Fruit fly (Drosophila melanogaster) whole organism, pupa: ENCODE data around the gene CG43923.
"Not testable (repeated sequence)": the region's sequence is repeated elsewhere in the genome, so short reads cannot be mapped to it uniquely, and the experiment has no call there.

Experiments used
- CG10348 ChIP-seq: fragments of 200-800 bp; sonication (Bioruptor generic); IDR thresholded peaks from 2 replicates; pipeline ENCODE4 v1.3.6; 2022; ENCODE audit warnings: missing biosample characterization, missing genetic modification characterization
- CG12605 ChIP-seq: fragments of 200-800 bp; sonication (Bioruptor generic); IDR thresholded peaks from 2 replicates; pipeline ENCODE4 v1.3.6; 2022; ENCODE audit warnings: missing biosample characterization, missing genetic modification characterization
- CG13204 ChIP-seq: fragments of 200-800 bp; sonication (Bioruptor generic); optimal IDR thresholded peaks from 2 replicates; lab custom pipeline; 2018; ENCODE audit warnings: missing biosample characterization, mild to moderate bottlenecking, missing genetic modification characterization, moderate library complexity
- CG15710 ChIP-seq: fragments of 200-800 bp; sonication (Bioruptor generic); optimal IDR thresholded peaks from 2 replicates; lab custom pipeline; 2018; ENCODE audit warnings: missing biosample characterization, mild to moderate bottlenecking, missing genetic modification characterization, moderate library complexity
- CG34367 ChIP-seq: fragments of 200-800 bp; sonication (Bioruptor generic); optimal IDR thresholded peaks from 2 replicates; lab custom pipeline; 2018; ENCODE audit warnings: missing biosample characterization, mild to moderate bottlenecking, missing genetic modification characterization
- CG4496 ChIP-seq: fragments of 200-800 bp; sonication (Bioruptor generic); IDR thresholded peaks from 3 replicates; pipeline ENCODE4 v1.3.6; 2022; ENCODE audit warnings: missing biosample characterization, missing genetic modification characterization
- CG8159 ChIP-seq: fragments of 200-800 bp; sonication (Bioruptor generic); optimal IDR thresholded peaks from 3 replicates; lab custom pipeline; 2018; ENCODE audit warnings: missing biosample characterization, mild to moderate bottlenecking, missing genetic modification characterization, moderate library complexity
- EcR ChIP-seq: fragments of 200-800 bp; sonication (Bioruptor generic); optimal IDR thresholded peaks from 3 replicates; lab custom pipeline; 2019; ENCODE audit warnings: missing biosample characterization, missing genetic modification characterization, mild to moderate bottlenecking, moderate library complexity, missing genetic modification reagents
- Ets98B ChIP-seq: fragments of 200-800 bp; sonication (Bioruptor generic); IDR thresholded peaks from 2 replicates; pipeline ENCODE4 v1.3.6; 2022; ENCODE audit warnings: missing biosample characterization, missing genetic modification characterization
- Snoo ChIP-seq: fragments of 200-800 bp; sonication (Bioruptor generic); optimal IDR thresholded peaks from 3 replicates; lab custom pipeline; 2017; ENCODE audit warnings: missing biosample characterization, mild to moderate bottlenecking, missing genetic modification characterization, inconsistent platforms
- fd96Ca ChIP-seq: fragments of 200-800 bp; sonication (Bioruptor generic); IDR thresholded peaks from 3 replicates; pipeline ENCODE4 v1.3.6; 2022; ENCODE audit warnings: missing biosample characterization, missing genetic modification characterization

DNA sequence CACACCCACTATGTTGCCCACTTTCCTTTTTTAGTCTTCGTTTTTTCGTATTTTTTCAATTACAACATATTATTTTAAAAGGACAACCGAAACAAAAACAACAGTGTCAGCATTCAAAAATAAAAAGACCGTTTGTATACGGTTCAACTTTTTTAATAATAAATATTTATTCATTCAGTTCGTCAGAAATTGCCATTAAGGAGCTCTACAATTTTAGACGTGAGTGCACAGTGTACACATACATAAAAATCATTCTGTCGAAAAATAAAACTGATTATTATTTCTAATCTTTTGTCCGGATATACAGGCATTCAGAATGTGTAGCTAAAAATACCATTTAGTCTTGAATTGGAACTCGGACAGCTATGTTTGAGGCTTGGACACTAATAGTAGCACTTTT lies 29.0 kb upstream of the CG43923 start, which contains the start of gene CG31827:
- not testable (repeated sequence) for TF ChIP-seq CG15710 (tag; lab: Kevin White, UChicago); Snoo (tag; lab: Kevin White, UChicago); EcR (GFP tag; lab: Kevin White, UChicago); CG8159 (tag; lab: Kevin White, UChicago); CG4496; CG12605; fd96Ca (GFP tag; lab: Robert Waterston, UW); CG34367 (tag; lab: Kevin White, UChicago); CG13204 (GFP tag; lab: Kevin White, UChicago); CG10348 (GFP tag; lab: Robert Waterston, UW); Ets98B (GFP tag; lab: Robert Waterston, UW)
